1 fruit fly cellular context compared by ENCODE assay signal in the genomic region with DNA sequence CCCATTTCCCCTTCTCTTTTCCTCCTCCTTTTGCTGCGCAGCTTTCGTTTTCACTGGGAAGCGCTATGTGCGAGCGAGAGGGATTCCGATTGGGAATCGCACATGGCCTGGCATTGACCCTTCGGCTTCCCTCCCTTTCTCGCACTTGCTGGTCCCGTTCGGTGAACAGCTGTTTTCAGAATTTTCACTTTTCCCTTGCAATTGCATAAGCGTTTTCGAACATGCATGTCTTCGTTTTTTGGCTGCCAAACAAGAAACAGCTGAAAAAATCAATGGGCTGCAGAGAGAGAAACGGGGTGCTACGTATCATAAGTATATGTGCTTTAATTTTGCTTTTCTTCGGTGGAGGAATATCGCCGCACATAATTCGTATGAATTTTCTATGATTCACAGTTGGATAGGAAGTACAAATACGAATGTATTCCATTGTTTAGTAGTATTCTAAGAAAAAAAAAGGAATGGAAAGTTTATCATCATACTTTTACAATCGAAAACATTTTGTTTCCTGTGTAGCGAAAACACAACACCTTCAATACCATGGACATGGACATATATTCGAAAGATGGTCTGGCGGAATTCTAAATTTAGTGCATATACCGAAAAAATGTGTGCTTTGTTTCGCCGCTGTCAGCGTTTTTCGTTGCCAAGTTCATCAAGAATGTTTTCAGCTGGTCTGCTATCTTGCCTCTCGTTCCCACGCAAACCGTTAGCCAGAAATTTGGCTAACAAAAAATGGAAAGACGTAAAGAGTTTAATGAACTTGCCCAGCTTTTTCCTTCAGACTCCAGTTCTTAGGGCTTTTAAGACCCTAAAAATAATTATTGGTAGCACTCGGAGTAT.
TF ChIP-seq lines count a peak whose summit lies in the region.

No protein-coding gene starts in this region.

TF ChIP-seq in whole organism, embryonic, 481 proteins besides CTCF, POLR2A, EP300 and RAD21 (continued from another document and continues in another):
- TF ChIP-seq CG8281 (tag; optimal IDR thresholded peaks at IDR 0.05; lab: Kevin White, UChicago) = no peak
- no peak for TF ChIP-seq Lim3 (GFP tag; IDR thresholded peaks at IDR 0.05; lab: Robert Waterston, UW)
- no peak for TF ChIP-seq Hmx (GFP tag; optimal IDR thresholded peaks at IDR 0.05; lab: Kevin White, UChicago)
- no peak for TF ChIP-seq pan (optimal IDR thresholded peaks at IDR 0.05; lab: Kevin White, UChicago)
- peak in 1 of 2 experiments; percentile 13 for TF ChIP-seq pan (GFP tag; optimal IDR thresholded peaks at IDR 0.05 in 1 of 2, IDR thresholded peaks at IDR 0.05 in 1 of 2)
- 0 out of 2 replicates have a peak, but pooled peaks have one; percentile 23 for TF ChIP-seq CG31224 (GFP tag; IDR thresholded peaks at IDR 0.05; lab: Robert Waterston, UW)
- TF ChIP-seq sisA (GFP tag; IDR thresholded peaks at IDR 0.05; lab: Robert Waterston, UW) = 0 out of 2 replicates have a peak, but pooled peaks have one; percentile 43
- peak; percentile 49 for TF ChIP-seq fd96Cb (tag; optimal IDR thresholded peaks at IDR 0.05; lab: Kevin White, UChicago)
- TF ChIP-seq CG8944 (GFP tag; optimal IDR thresholded peaks at IDR 0.05; lab: Kevin White, UChicago) = no peak
- no peak for TF ChIP-seq odd (GFP tag; optimal IDR thresholded peaks at IDR 0.05; lab: Kevin White, UChicago)
- TF ChIP-seq CG3281 (GFP tag; optimal IDR thresholded peaks at IDR 0.05; lab: Kevin White, UChicago) = peak; percentile 62
- TF ChIP-seq danr (GFP tag; IDR thresholded peaks at IDR 0.05; lab: Robert Waterston, UW) = 0 out of 2 replicates have a peak, but pooled peaks have one; percentile 13
- no peak for TF ChIP-seq Nf-YA (GFP tag; IDR thresholded peaks at IDR 0.05; lab: Robert Waterston, UW)
- peak; percentile 30 for TF ChIP-seq HLH54F (GFP tag; optimal IDR thresholded peaks at IDR 0.05; lab: Kevin White, UChicago)
- TF ChIP-seq CG6689 (GFP tag; IDR thresholded peaks at IDR 0.05; lab: Robert Waterston, UW) = 0 out of 2 replicates have a peak, but pooled peaks have one; percentile 19
- TF ChIP-seq toy (GFP tag; IDR thresholded peaks at IDR 0.05; lab: Robert Waterston, UW) = 0 out of 2 replicates have a peak, but pooled peaks have one; percentile 38
- TF ChIP-seq CG6765 (GFP tag; optimal IDR thresholded peaks at IDR 0.05; lab: Kevin White, UChicago) = no peak
- no peak for TF ChIP-seq Stat92E (GFP tag; optimal IDR thresholded peaks at IDR 0.05; lab: Kevin White, UChicago)
- peak; percentile 59 for TF ChIP-seq Oli (tag; optimal IDR thresholded peaks at IDR 0.05; lab: Kevin White, UChicago)
- TF ChIP-seq cad (GFP tag; optimal IDR thresholded peaks at IDR 0.05; lab: Kevin White, UChicago) = no peak
- TF ChIP-seq CG17829 (tag; optimal IDR thresholded peaks at IDR 0.05; lab: Kevin White, UChicago) = peak; percentile 49
- no peak for TF ChIP-seq CG8478 (optimal IDR thresholded peaks at IDR 0.05; lab: Kevin White, UChicago)
- TF ChIP-seq lmd (GFP tag; IDR thresholded peaks at IDR 0.05; lab: Robert Waterston, UW) = peak; percentile 78
- TF ChIP-seq unc-4 (GFP tag; IDR thresholded peaks at IDR 0.05; lab: Robert Waterston, UW; ENCODE audit: partially characterized antibody) = no peak
- no peak for TF ChIP-seq chif (GFP tag; optimal IDR thresholded peaks at IDR 0.05; lab: Kevin White, UChicago)
- TF ChIP-seq ewg (GFP tag; optimal IDR thresholded peaks at IDR 0.05; lab: Kevin White, UChicago) = peak; percentile 31
- no peak for TF ChIP-seq bbx (GFP tag; IDR thresholded peaks at IDR 0.05; lab: Robert Waterston, UW; ENCODE audit: partially characterized antibody)
- no peak for TF ChIP-seq lov (optimal IDR thresholded peaks at IDR 0.05; lab: Kevin White, UChicago)
- TF ChIP-seq lov (GFP tag; IDR thresholded peaks at IDR 0.05; lab: Robert Waterston, UW) = no peak
- peak; percentile 23 for TF ChIP-seq Fer1 (GFP tag; optimal IDR thresholded peaks at IDR 0.05; lab: Kevin White, UChicago)
- no peak for TF ChIP-seq Neu2 (GFP tag; optimal IDR thresholded peaks at IDR 0.05; lab: Kevin White, UChicago; ENCODE audit: borderline replicate concordance)
- no peak for TF ChIP-seq CG10274 (GFP tag; optimal IDR thresholded peaks at IDR 0.05; lab: Kevin White, UChicago)
- TF ChIP-seq CG10209 (GFP tag; optimal IDR thresholded peaks at IDR 0.05; lab: Kevin White, UChicago) = peak; percentile 51
- TF ChIP-seq CG12155 (GFP tag; optimal IDR thresholded peaks at IDR 0.05; lab: Kevin White, UChicago) = no peak
- no peak for TF ChIP-seq lbe (GFP tag; optimal IDR thresholded peaks at IDR 0.05; lab: Kevin White, UChicago)
- TF ChIP-seq Pdp1 (GFP tag; optimal IDR thresholded peaks at IDR 0.05; lab: Kevin White, UChicago) = peak; percentile 24 to 76
- TF ChIP-seq Elba2 (GFP tag; optimal IDR thresholded peaks at IDR 0.05; lab: Kevin White, UChicago) = peak; percentile 97
- no peak for TF ChIP-seq CG17912 (GFP tag; optimal IDR thresholded peaks at IDR 0.05; lab: Kevin White, UChicago)
- no peak for TF ChIP-seq Gsc (GFP tag; IDR thresholded peaks at IDR 0.05; lab: Robert Waterston, UW)
- TF ChIP-seq CG18011 (GFP tag; optimal IDR thresholded peaks at IDR 0.05; lab: Kevin White, UChicago) = peak; percentile 19
- TF ChIP-seq sd (tag; optimal IDR thresholded peaks at IDR 0.05; lab: Kevin White, UChicago) = peak; percentile 59
- TF ChIP-seq H2.0 (GFP tag; IDR thresholded peaks at IDR 0.05; lab: Robert Waterston, UW) = 0 out of 2 replicates have a peak, but pooled peaks have one; percentile 17
- TF ChIP-seq scrt (GFP tag; optimal IDR thresholded peaks at IDR 0.05; lab: Kevin White, UChicago) = no peak
- TF ChIP-seq cwo (GFP tag; optimal IDR thresholded peaks at IDR 0.05; lab: Kevin White, UChicago) = peak; percentile 38
- peak; percentile 71 for TF ChIP-seq CG17361 (GFP tag; IDR thresholded peaks at IDR 0.05; lab: Robert Waterston, UW)
- no peak for TF ChIP-seq ato (GFP tag; IDR thresholded peaks at IDR 0.05; lab: Robert Waterston, UW; ENCODE audit: partially characterized antibody)
- peak; percentile 71 for TF ChIP-seq row (GFP tag; IDR thresholded peaks at IDR 0.05; lab: Robert Waterston, UW)
- TF ChIP-seq zf30C (GFP tag; optimal IDR thresholded peaks at IDR 0.05; lab: Kevin White, UChicago) = peak; percentile 56
- TF ChIP-seq wdn (GFP tag; IDR thresholded peaks at IDR 0.05; lab: Robert Waterston, UW) = no peak
- peak; percentile 58 for TF ChIP-seq Hmr (GFP tag; optimal IDR thresholded peaks at IDR 0.05; lab: Kevin White, UChicago)
- peak; percentile 57 for TF ChIP-seq CG7839 (tag; optimal IDR thresholded peaks at IDR 0.05; lab: Kevin White, UChicago)
- peak; percentile 69 for TF ChIP-seq CG2678 (tag; optimal IDR thresholded peaks at IDR 0.05; lab: Kevin White, UChicago)
- TF ChIP-seq CG4820 (GFP tag; optimal IDR thresholded peaks at IDR 0.05; lab: Kevin White, UChicago) = peak; percentile 16
- no peak for TF ChIP-seq GATAe (GFP tag; conservative IDR thresholded peaks at IDR 0.05; lab: Robert Waterston, UW)
- peak; percentile 13 for TF ChIP-seq Mes4 (GFP tag; optimal IDR thresholded peaks at IDR 0.05; lab: Kevin White, UChicago)
- TF ChIP-seq CG1832 (GFP tag; optimal IDR thresholded peaks at IDR 0.05; lab: Kevin White, UChicago) = peak; percentile 61
- TF ChIP-seq p53 (GFP tag; optimal IDR thresholded peaks at IDR 0.05; lab: Kevin White, UChicago) = no peak
- peak; percentile 42 for TF ChIP-seq HLH3B (GFP tag; IDR thresholded peaks at IDR 0.05; lab: Robert Waterston, UW)
- peak; percentile 32 for TF ChIP-seq NfI (GFP tag; optimal IDR thresholded peaks at IDR 0.05; lab: Kevin White, UChicago)
- TF ChIP-seq vfl (GFP tag; optimal IDR thresholded peaks at IDR 0.05; lab: Kevin White, UChicago) = no peak
- no peak for TF ChIP-seq CG6813 (GFP tag; optimal IDR thresholded peaks at IDR 0.05; lab: Kevin White, UChicago)
- no peak for TF ChIP-seq CG10543 (GFP tag; optimal IDR thresholded peaks at IDR 0.05; lab: Kevin White, UChicago)
- TF ChIP-seq Atf3 (GFP tag; optimal IDR thresholded peaks at IDR 0.05; lab: Kevin White, UChicago) = no peak
- no peak for TF ChIP-seq CG4282 (GFP tag; optimal IDR thresholded peaks at IDR 0.05; lab: Kevin White, UChicago)
- peak; percentile 56 for TF ChIP-seq CG9215 (GFP tag; IDR thresholded peaks at IDR 0.05; lab: Robert Waterston, UW)
- peak; percentile 34 for TF ChIP-seq org-1 (GFP tag; optimal IDR thresholded peaks at IDR 0.05; lab: Kevin White, UChicago)
- TF ChIP-seq Oaz (GFP tag; IDR thresholded peaks at IDR 0.05; lab: Robert Waterston, UW) = no peak
- TF ChIP-seq sob (GFP tag; IDR thresholded peaks at IDR 0.05; lab: Robert Waterston, UW) = peak; percentile 51; the same call in 1 of the 2 replicates
- no peak for TF ChIP-seq otp (GFP tag; IDR thresholded peaks at IDR 0.05; lab: Robert Waterston, UW)
- no peak for TF ChIP-seq CG12769 (tag; optimal IDR thresholded peaks at IDR 0.05; lab: Kevin White, UChicago)
- peak; percentile 65 for TF ChIP-seq Sox102F (GFP tag; optimal IDR thresholded peaks at IDR 0.05; lab: Kevin White, UChicago)
- TF ChIP-seq CG4404 (GFP tag; IDR thresholded peaks at IDR 0.05; lab: Robert Waterston, UW) = no peak
- peak; percentile 67; the same call in 2 of the 3 replicates for TF ChIP-seq dysf (GFP tag; IDR thresholded peaks at IDR 0.05; lab: Robert Waterston, UW)
- TF ChIP-seq sr (GFP tag; IDR thresholded peaks at IDR 0.05; lab: Robert Waterston, UW) = no peak
- TF ChIP-seq trem (tag; optimal IDR thresholded peaks at IDR 0.05; lab: Kevin White, UChicago) = no peak
- peak; percentile 23 for TF ChIP-seq CHES-1-like (GFP tag; optimal IDR thresholded peaks at IDR 0.05; lab: Kevin White, UChicago)
- TF ChIP-seq CG10462 (GFP tag; optimal IDR thresholded peaks at IDR 0.05; lab: Kevin White, UChicago) = no peak
- TF ChIP-seq MESR4 (GFP tag; optimal IDR thresholded peaks at IDR 0.05; lab: Kevin White, UChicago) = no peak
- peak; percentile 62 for TF ChIP-seq CG13424 (tag; optimal IDR thresholded peaks at IDR 0.05; lab: Kevin White, UChicago)
- TF ChIP-seq D19A (tag; optimal IDR thresholded peaks at IDR 0.05; lab: Kevin White, UChicago) = peak; percentile 21
- TF ChIP-seq Atf6 (GFP tag; IDR thresholded peaks at IDR 0.05; lab: Robert Waterston, UW) = no peak
- TF ChIP-seq Sry-δ (GFP tag; optimal IDR thresholded peaks at IDR 0.05; lab: Kevin White, UChicago) = no peak
- TF ChIP-seq YL-1 (GFP tag; optimal IDR thresholded peaks at IDR 0.05; lab: Kevin White, UChicago) = peak; percentile 25
- TF ChIP-seq CG4730 (GFP tag; IDR thresholded peaks at IDR 0.05; lab: Robert Waterston, UW) = no peak; the same call in 1 of the 2 replicates
- no peak for TF ChIP-seq pros (GFP tag; optimal IDR thresholded peaks at IDR 0.05; lab: Kevin White, UChicago)
- TF ChIP-seq HLHmδ (GFP tag; optimal IDR thresholded peaks at IDR 0.05; lab: Kevin White, UChicago) = no peak
- no peak for TF ChIP-seq CG8765 (GFP tag; IDR thresholded peaks at IDR 0.05; lab: Robert Waterston, UW)
- no peak for TF ChIP-seq Poxn (GFP tag; IDR thresholded peaks at IDR 0.05; lab: Robert Waterston, UW)
- TF ChIP-seq CG18619 (GFP tag; optimal IDR thresholded peaks at IDR 0.05; lab: Kevin White, UChicago) = peak; percentile 55
- TF ChIP-seq CG10959 (GFP tag; IDR thresholded peaks at IDR 0.05; lab: Robert Waterston, UW) = no peak
- peak; percentile 3 for TF ChIP-seq CG15696 (tag; optimal IDR thresholded peaks at IDR 0.05; lab: Kevin White, UChicago)
- TF ChIP-seq Xrp1 (GFP tag; IDR thresholded peaks at IDR 0.05; lab: Robert Waterston, UW) = peak; percentile 25; the same call in 1 of the 2 replicates
- TF ChIP-seq CG10366 (GFP tag; IDR thresholded peaks at IDR 0.05; lab: Robert Waterston, UW) = 0 out of 2 replicates have a peak, but pooled peaks have one; percentile 18
- no peak for TF ChIP-seq CG17186 (GFP tag; optimal IDR thresholded peaks at IDR 0.05; lab: Kevin White, UChicago)
- peak; percentile 17 for TF ChIP-seq NK7.1 (GFP tag; optimal IDR thresholded peaks at IDR 0.05; lab: Kevin White, UChicago)
- no peak for TF ChIP-seq ro (GFP tag; IDR thresholded peaks at IDR 0.05; lab: Robert Waterston, UW)
- TF ChIP-seq Hr39 (optimal IDR thresholded peaks at IDR 0.05; lab: Kevin White, UChicago) = no peak
- TF ChIP-seq CG18764 (GFP tag; optimal IDR thresholded peaks at IDR 0.05; lab: Kevin White, UChicago) = no peak
- TF ChIP-seq Vsx1 (GFP tag; optimal IDR thresholded peaks at IDR 0.05; lab: Kevin White, UChicago) = no peak
- TF ChIP-seq CG11085 (GFP tag; IDR thresholded peaks at IDR 0.05; lab: Robert Waterston, UW) = no peak
- TF ChIP-seq CG17802 (tag; optimal IDR thresholded peaks at IDR 0.05; lab: Kevin White, UChicago) = no peak
- TF ChIP-seq Camta (GFP tag; optimal IDR thresholded peaks at IDR 0.05; lab: Kevin White, UChicago) = no peak
- peak; percentile 28 for TF ChIP-seq Ssrp (tag; optimal IDR thresholded peaks at IDR 0.05; lab: Kevin White, UChicago)
- peak; percentile 63 for TF ChIP-seq Meics (GFP tag; optimal IDR thresholded peaks at IDR 0.05; lab: Kevin White, UChicago)
- no peak for TF ChIP-seq CG5245 (GFP tag; optimal IDR thresholded peaks at IDR 0.05; lab: Kevin White, UChicago)
- peak; percentile 59 for TF ChIP-seq CG17359 (tag; optimal IDR thresholded peaks at IDR 0.05; lab: Kevin White, UChicago)
- no peak for TF ChIP-seq ttk (GFP tag; IDR thresholded peaks at IDR 0.05; lab: Robert Waterston, UW)
- no peak for TF ChIP-seq H15 (GFP tag; IDR thresholded peaks at IDR 0.05; lab: Robert Waterston, UW)
- no peak for TF ChIP-seq yki (optimal IDR thresholded peaks at IDR 0.05; lab: Kevin White, UChicago)
- peak; percentile 91 for TF ChIP-seq Med (GFP tag; lab: Kevin White, UChicago)
- 0 out of 3 replicates have a peak, but pooled peaks have one; percentile 17 for TF ChIP-seq croc (GFP tag; conservative IDR thresholded peaks at IDR 0.05; lab: Robert Waterston, UW)
- TF ChIP-seq CG2889 (GFP tag; IDR thresholded peaks at IDR 0.05; lab: Robert Waterston, UW) = 0 out of 3 replicates have a peak, but pooled peaks have one; percentile 11
- TF ChIP-seq CG13287 (GFP tag; IDR thresholded peaks at IDR 0.05; lab: Robert Waterston, UW; ENCODE audit: partially characterized antibody) = no peak
- no peak for TF ChIP-seq pnt (GFP tag; optimal IDR thresholded peaks at IDR 0.05; lab: Kevin White, UChicago)
- TF ChIP-seq CG32532 (GFP tag; IDR thresholded peaks at IDR 0.05; lab: Robert Waterston, UW) = peak; percentile 50
- no peak for TF ChIP-seq CG4424 (GFP tag; optimal IDR thresholded peaks at IDR 0.05; lab: Kevin White, UChicago)
- TF ChIP-seq ac (GFP tag; optimal IDR thresholded peaks at IDR 0.05; lab: Kevin White, UChicago) = no peak
- peak; percentile 22 for TF ChIP-seq CG10431 (GFP tag; optimal IDR thresholded peaks at IDR 0.05; lab: Kevin White, UChicago)
- TF ChIP-seq CG8359 (GFP tag; optimal IDR thresholded peaks at IDR 0.05; lab: Kevin White, UChicago; ENCODE audit: borderline replicate concordance) = no peak
- peak; percentile 65 for TF ChIP-seq CG15269 (tag; optimal IDR thresholded peaks at IDR 0.05; lab: Kevin White, UChicago)
- no peak for TF ChIP-seq Sox100B (GFP tag; optimal IDR thresholded peaks at IDR 0.05; lab: Kevin White, UChicago)
- TF ChIP-seq CG12391 (tag; optimal IDR thresholded peaks at IDR 0.05; lab: Kevin White, UChicago) = peak; percentile 52
